Worm (Caenorhabditis elegans) whole organism, L1 larva: ENCODE results near the gene cyp-14A4.

ENCODE experiments used
- C04F5.9 ChIP-seq: sonication (generic microtip); optimal IDR thresholded peaks from 2 replicates; lab custom pipeline; 2016; ENCODE audit warnings: missing genetic modification characterization, missing compliant biosample characterization
- C16A3.4 ChIP-seq: fragments of 150-350 bp; optimal IDR thresholded peaks from 2 replicates; lab custom pipeline; 2014; ENCODE audit warnings: missing biosample characterization, missing genetic modification characterization
- F16B12.6 ChIP-seq: fragments of 150-350 bp; optimal IDR thresholded peaks from 2 replicates; lab custom pipeline; 2014; ENCODE audit warnings: missing biosample characterization, missing genetic modification characterization
- Y116A8C.19 ChIP-seq: sonication (generic microtip); optimal IDR thresholded peaks from 2 replicates; lab custom pipeline; 2016; ENCODE audit warnings: missing compliant biosample characterization, missing genetic modification characterization, borderline replicate concordance
- aha-1 ChIP-seq: fragments of 150-350 bp; optimal IDR thresholded peaks from 2 replicates; lab custom pipeline; 2014; ENCODE audit warnings: missing biosample characterization, missing genetic modification characterization
- aly-2 ChIP-seq: fragments of 150-350 bp; optimal IDR thresholded peaks from 2 replicates; lab custom pipeline; 2014; ENCODE audit warnings: missing biosample characterization, missing genetic modification characterization
- blmp-1 ChIP-seq: fragments of 150-350 bp; optimal IDR thresholded peaks from 2 replicates; lab custom pipeline; 2014; ENCODE audit warnings: missing biosample characterization, missing genetic modification characterization
- ceh-8 ChIP-seq: fragments of 200-800 bp; sonication (Bioruptor generic); optimal IDR thresholded peaks from 2 replicates; lab custom pipeline; 2018; ENCODE audit warnings: mild to moderate bottlenecking, missing genetic modification characterization, moderate library complexity, missing compliant biosample characterization
- ceh-82 ChIP-seq, 3 experiments: fragments of 150-350 bp in 1 of 3; sonication (generic microtip) in 2 of 3; optimal IDR thresholded peaks; 2 replicates each; lab custom pipeline; 2014 to 2017; ENCODE audit warnings: missing biosample characterization in 3 of 3, missing genetic modification characterization in 3 of 3
- ceh-88 ChIP-seq: fragments of 200-800 bp; sonication (Bioruptor generic); IDR thresholded peaks from 2 replicates; pipeline ENCODE4 v1.3.6; 2022; ENCODE audit warnings: missing genetic modification characterization, missing compliant biosample characterization
- ces-1 ChIP-seq: fragments of 150-350 bp; optimal IDR thresholded peaks from 2 replicates; lab custom pipeline; 2014; ENCODE audit warnings: missing biosample characterization, missing genetic modification reagents, missing genetic modification characterization
- dsc-1 ChIP-seq: sonication (generic microtip); optimal IDR thresholded peaks from 2 replicates; lab custom pipeline; 2016; ENCODE audit warnings: mild to moderate bottlenecking, missing genetic modification characterization, missing compliant biosample characterization
- efl-1 ChIP-seq, 4 experiments: fragments of 150-350 bp; optimal IDR thresholded peaks in 3 of 4; peaks in 1 of 4; 1 replicate in 1 of 4; 2 replicates in 3 of 4; lab custom pipeline; 2014; ENCODE audit warnings: missing biosample characterization in 2 of 4, missing genetic modification characterization in 2 of 4, missing genetic modification reagents in 2 of 4
- egl-13 ChIP-seq: sonication (generic microtip); optimal IDR thresholded peaks from 2 replicates; lab custom pipeline; 2016; ENCODE audit warnings: missing genotype, missing genetic modification reagents, missing genetic modification characterization, missing compliant biosample characterization
- egl-27 ChIP-seq, 2 experiments: fragments of 150-350 bp in 1 of 2; sonication (generic microtip); optimal IDR thresholded peaks; 3 replicates each; lab custom pipeline; 2017 to 2018; ENCODE audit warnings: missing biosample characterization in 2 of 2, missing genetic modification characterization in 2 of 2, missing genetic modification reagents in 2 of 2
- elt-2 ChIP-seq: sonication (generic microtip); optimal IDR thresholded peaks from 2 replicates; lab custom pipeline; 2016; ENCODE audit warnings: missing genetic modification characterization, mild to moderate bottlenecking, inconsistent platforms, missing compliant biosample characterization, missing genetic modification reagents
- elt-3 ChIP-seq, 6 experiments: fragments of 150-350 bp in 1 of 6; sonication (generic microtip); optimal IDR thresholded peaks; 2 replicates each; lab custom pipeline; 2017 to 2018; ENCODE audit warnings: missing biosample characterization in 6 of 6, missing genetic modification characterization in 6 of 6, inconsistent platforms in 1 of 6
- fos-1 ChIP-seq: fragments of 150-350 bp; optimal IDR thresholded peaks from 2 replicates; lab custom pipeline; 2014; ENCODE audit warnings: missing biosample characterization, missing genetic modification characterization
- grh-1 ChIP-seq: fragments of 200-800 bp; sonication (Bioruptor generic); IDR thresholded peaks from 2 replicates; pipeline ENCODE4 v1.3.6; 2022; ENCODE audit warnings: missing genetic modification reagents, missing genetic modification characterization, missing compliant biosample characterization
- hlh-4 ChIP-seq: sonication (generic microtip); optimal IDR thresholded peaks from 2 replicates; lab custom pipeline; 2016; ENCODE audit warnings: mild to moderate bottlenecking, missing genetic modification characterization, missing compliant biosample characterization
- hpl-2 ChIP-seq: fragments of 150-350 bp; optimal IDR thresholded peaks from 2 replicates; lab custom pipeline; 2014; ENCODE audit warnings: missing biosample characterization, missing genetic modification reagents, missing genetic modification characterization
- lin-13 ChIP-seq: fragments of 150-350 bp; optimal IDR thresholded peaks from 2 replicates; lab custom pipeline; 2014; ENCODE audit warnings: missing biosample characterization, missing genetic modification reagents, missing genetic modification characterization
- lin-35 ChIP-seq, 2 experiments: fragments of 150-350 bp; optimal IDR thresholded peaks; 2 replicates each; lab custom pipeline; 2014; ENCODE audit warnings: missing biosample characterization in 2 of 2, missing genetic modification characterization in 2 of 2, missing genetic modification reagents in 2 of 2
- lin-39 ChIP-seq: fragments of 150-350 bp; optimal IDR thresholded peaks from 2 replicates; lab custom pipeline; 2014; ENCODE audit warnings: missing biosample characterization, missing genetic modification reagents, missing genetic modification characterization
- lir-3 ChIP-seq: sonication (generic microtip); optimal IDR thresholded peaks from 2 replicates; lab custom pipeline; 2016; ENCODE audit warnings: mild to moderate bottlenecking, missing genetic modification characterization, moderate library complexity, missing compliant biosample characterization; ENCODE audit not compliant: poor library complexity
- lsy-2 ChIP-seq, 2 experiments: fragments of 150-350 bp; optimal IDR thresholded peaks; 2 replicates each; lab custom pipeline; 2014; ENCODE audit warnings: missing biosample characterization in 2 of 2, missing genetic modification characterization in 2 of 2
- mab-9 ChIP-seq: fragments of 200-800 bp; sonication (Bioruptor generic); IDR thresholded peaks from 2 replicates; pipeline ENCODE4 v1.3.6; 2022; ENCODE audit warnings: missing genetic modification reagents, missing genetic modification characterization, missing compliant biosample characterization
- mdl-1 ChIP-seq, 2 experiments: fragments of 150-350 bp; optimal IDR thresholded peaks; 2 replicates each; lab custom pipeline; 2014 to 2017; ENCODE audit warnings: missing biosample characterization in 2 of 2, missing genetic modification characterization in 2 of 2, inconsistent platforms in 1 of 2
- mep-1 ChIP-seq: fragments of 150-350 bp; optimal IDR thresholded peaks from 2 replicates; lab custom pipeline; 2014; ENCODE audit warnings: missing biosample characterization, missing genetic modification characterization
- nhr-11 ChIP-seq: fragments of 150-350 bp; optimal IDR thresholded peaks from 2 replicates; lab custom pipeline; 2014; ENCODE audit warnings: missing biosample characterization, missing genetic modification characterization
- nhr-12 ChIP-seq: sonication (generic microtip); optimal IDR thresholded peaks from 2 replicates; lab custom pipeline; 2017; ENCODE audit warnings: missing biosample characterization, missing genetic modification characterization
- nhr-28 ChIP-seq: fragments of 150-350 bp; optimal IDR thresholded peaks from 2 replicates; lab custom pipeline; 2014; ENCODE audit warnings: missing biosample characterization, missing genetic modification characterization
- nhr-76 ChIP-seq: sonication (generic microtip); optimal IDR thresholded peaks from 2 replicates; lab custom pipeline; 2017; ENCODE audit warnings: missing biosample characterization, missing genetic modification characterization
- nhr-77 ChIP-seq: fragments of 150-350 bp; optimal IDR thresholded peaks from 2 replicates; lab custom pipeline; 2014; ENCODE audit warnings: missing biosample characterization, missing genetic modification characterization
- nhr-84 ChIP-seq: sonication (generic microtip); optimal IDR thresholded peaks from 2 replicates; lab custom pipeline; 2017; ENCODE audit warnings: missing biosample characterization, missing genetic modification characterization
- nhr-85 ChIP-seq: sonication (generic microtip); peaks from one replicate; lab custom pipeline; 2016; ENCODE audit warnings: missing genetic modification characterization, inconsistent platforms, missing compliant biosample characterization
- nhr-90 ChIP-seq: sonication (generic microtip); optimal IDR thresholded peaks from 2 replicates; lab custom pipeline; 2016; ENCODE audit warnings: mild to moderate bottlenecking, missing genetic modification characterization, missing compliant biosample characterization; ENCODE audit not compliant: poor library complexity
- pag-3 ChIP-seq: sonication (generic microtip); optimal IDR thresholded peaks from 2 replicates; lab custom pipeline; 2017; ENCODE audit warnings: missing genetic modification characterization, mild to moderate bottlenecking, missing compliant biosample characterization, antibody characterized with exemption, borderline replicate concordance; ENCODE audit not compliant: insufficient read depth
- pqm-1 ChIP-seq: sonication (generic microtip); optimal IDR thresholded peaks from 3 replicates; lab custom pipeline; 2017; ENCODE audit warnings: missing biosample characterization, missing genetic modification characterization
- rnt-1 ChIP-seq: sonication (generic microtip); optimal IDR thresholded peaks from 2 replicates; lab custom pipeline; 2016; ENCODE audit warnings: mild to moderate bottlenecking, missing genetic modification characterization, moderate library complexity, missing compliant biosample characterization
- skn-1 ChIP-seq: fragments of 150-350 bp; optimal IDR thresholded peaks from 2 replicates; lab custom pipeline; 2014; ENCODE audit warnings: missing biosample characterization, missing genetic modification characterization
- snpc-4 ChIP-seq: fragments of 150-350 bp; optimal IDR thresholded peaks from 2 replicates; lab custom pipeline; 2014; ENCODE audit warnings: missing biosample characterization, missing genetic modification characterization
- sox-4 ChIP-seq: sonication (generic microtip); optimal IDR thresholded peaks from 2 replicates; lab custom pipeline; 2016; ENCODE audit warnings: missing genetic modification characterization, missing compliant biosample characterization
- sptf-1 ChIP-seq: fragments of 150-350 bp; optimal IDR thresholded peaks from 2 replicates; lab custom pipeline; 2014; ENCODE audit warnings: missing biosample characterization, missing genetic modification characterization
- tbx-2 ChIP-seq: sonication (generic microtip); optimal IDR thresholded peaks from 2 replicates; lab custom pipeline; 2016; ENCODE audit warnings: missing genetic modification characterization, missing compliant biosample characterization
- unc-130 ChIP-seq: fragments of 150-350 bp; optimal IDR thresholded peaks from 2 replicates; lab custom pipeline; 2017; ENCODE audit warnings: missing biosample characterization, missing genetic modification characterization, inconsistent platforms
- unc-30 ChIP-seq: sonication (generic microtip); optimal IDR thresholded peaks from 2 replicates; lab custom pipeline; 2017; ENCODE audit warnings: missing biosample characterization, missing genetic modification characterization
- unc-86 ChIP-seq: sonication (generic microtip); optimal IDR thresholded peaks from 2 replicates; lab custom pipeline; 2016; ENCODE audit warnings: missing genetic modification characterization, missing compliant biosample characterization
- unc-98 ChIP-seq: fragments of 200-800 bp; sonication (Bioruptor generic); IDR thresholded peaks from 2 replicates; pipeline ENCODE4 v1.3.6; 2022; ENCODE audit warnings: missing genetic modification characterization, missing compliant biosample characterization
- vab-15 ChIP-seq: sonication (generic microtip); optimal IDR thresholded peaks from 2 replicates; lab custom pipeline; 2017; ENCODE audit warnings: missing genotype, mild to moderate bottlenecking, missing genetic modification characterization, missing compliant biosample characterization
- xbp-1 ChIP-seq: sonication (generic microtip); optimal IDR thresholded peaks from 2 replicates; lab custom pipeline; 2016; ENCODE audit warnings: missing genetic modification characterization, missing compliant biosample characterization
- ztf-11 ChIP-seq, 2 experiments: sonication (generic microtip); optimal IDR thresholded peaks; 2 replicates each; lab custom pipeline; 2016 to 2017; ENCODE audit warnings: missing genetic modification characterization in 2 of 2, missing biosample characterization in 1 of 2, missing compliant biosample characterization in 1 of 2

cyp-14A4 gene

ce11 chrX:13251354-13251843 is 32.6 kb downstream of the cyp-14A4 start (continued):
- TF ChIP-seq unc-98 (GFP tag; lab: Robert Waterston, UW) (no peak), sptf-1 (tag; lab: Kevin White, UChicago) (no peak), hpl-2 (GFP tag; lab: Kevin White, UChicago) (no peak), aha-1 (tag; lab: Kevin White, UChicago) (peak; percentile 26), skn-1 (tag; lab: Kevin White, UChicago) (peak; percentile 42), ceh-8 (GFP tag; lab: Kevin White, UChicago) (no peak), nhr-90 (tag; lab: Kevin White, UChicago) (peak; percentile 19), nhr-11 (no peak), lir-3 (no peak), blmp-1 (tag; lab: Kevin White, UChicago) (peak; percentile 49), pag-3 (peak; percentile 26), nhr-77 (tag; lab: Kevin White, UChicago) (peak; percentile 44), nhr-85 (tag; lab: Kevin White, UChicago) (peak; percentile 87), unc-130 (tag; lab: Kevin White, UChicago) (no peak), nhr-12 (tag; lab: Kevin White, UChicago) (no peak), C16A3.4 (tag; lab: Kevin White, UChicago) (peak; percentile 54), vab-15 (tag; lab: Kevin White, UChicago) (peak; percentile 39), ceh-82 (tag; optimal IDR thresholded peaks at IDR 0.05; lab: Kevin White, UChicago) (peak; percentile 7 to 65 (median 26)), egl-13 (no peak), ceh-88 (GFP tag; lab: Robert Waterston, UW) (no peak), ces-1 (GFP tag; lab: Kevin White, UChicago) (no peak), ztf-11 (tag; optimal IDR thresholded peaks at IDR 0.05; lab: Kevin White, UChicago) (no peak), mab-9 (GFP tag; lab: Robert Waterston, UW) (0 out of 2 replicates have a peak, but pooled peaks have one; percentile 19), nhr-28 (tag; lab: Kevin White, UChicago) (no peak), lin-39 (tag; lab: Kevin White, UChicago) (no peak), C04F5.9 (tag; lab: Kevin White, UChicago) (no peak), pqm-1 (no peak), rnt-1 (tag; lab: Kevin White, UChicago) (peak; percentile 82), lin-13 (GFP tag; lab: Kevin White, UChicago) (peak; percentile 25), Y116A8C.19 (no peak), lin-35 (GFP tag; optimal IDR thresholded peaks at IDR 0.05; lab: Kevin White, UChicago) (peak; percentile 64 to 74), xbp-1 (tag; lab: Kevin White, UChicago) (peak; percentile 62), aly-2 (no peak), F16B12.6 (tag; lab: Kevin White, UChicago) (no peak), sox-4 (tag; lab: Kevin White, UChicago) (no peak), unc-86 (tag; lab: Kevin White, UChicago) (peak; percentile 55), hlh-4 (tag; lab: Kevin White, UChicago) (no peak), grh-1 (GFP tag; lab: Robert Waterston, UW) (peak; percentile 60), mep-1 (tag; lab: Kevin White, UChicago) (peak; percentile 85), unc-30 (tag; lab: Kevin White, UChicago) (no peak), mdl-1 (tag; optimal IDR thresholded peaks at IDR 0.05; lab: Kevin White, UChicago) (peak; percentile 86 to 97), nhr-76 (tag; lab: Kevin White, UChicago) (no peak), elt-2 (no peak), dsc-1 (tag; lab: Kevin White, UChicago) (peak; percentile 56), tbx-2 (tag; lab: Kevin White, UChicago) (peak; percentile 67), nhr-84 (tag; lab: Kevin White, UChicago) (no peak), snpc-4 (tag; lab: Kevin White, UChicago) (peak; percentile 17), lsy-2 (tag; optimal IDR thresholded peaks at IDR 0.05; lab: Kevin White, UChicago) (peak; percentile 54 to 66), elt-3 (tag; optimal IDR thresholded peaks at IDR 0.05; lab: Kevin White, UChicago) (peak in 2 of 6 experiments; percentile 8 to 28), fos-1 (tag; lab: Kevin White, UChicago) (peak; percentile 40), efl-1 (optimal IDR thresholded peaks at IDR 0.05; lab: Kevin White, UChicago) (peak; percentile 34 to 39), efl-1 (GFP tag; optimal IDR thresholded peaks at IDR 0.05 in 1 of 2; lab: Kevin White, UChicago) (peak in 1 of 2 experiments; percentile 46), egl-27 (tag; optimal IDR thresholded peaks at IDR 0.05; lab: Kevin White, UChicago) (peak in 1 of 2 experiments; percentile 63)
